Worm (Caenorhabditis elegans) whole organism, young adult: ENCODE data around the gene dmd-4.

Experiments used
- ceh-27 ChIP-seq: fragments of 200-800 bp; sonication (Bioruptor generic); optimal IDR thresholded peaks from 2 replicates; lab custom pipeline; 2018; ENCODE audit warnings: mild to moderate bottlenecking, missing genetic modification characterization, moderate library complexity, missing compliant biosample characterization
- lsl-1 ChIP-seq: fragments of 200-800 bp; sonication (Bioruptor generic); optimal IDR thresholded peaks from 2 replicates; lab custom pipeline; 2018; ENCODE audit warnings: mild to moderate bottlenecking, missing genetic modification characterization, moderate library complexity, missing compliant biosample characterization

Gene dmd-4

ce11 chrX:14808796-14809195 lies 52.9 kb downstream of the dmd-4 start (continued):
- TF ChIP-seq ceh-27 (GFP tag; lab: Kevin White, UChicago) = no peak
- no peak for TF ChIP-seq lsl-1
